Fruit fly (Drosophila melanogaster) whole organism, wandering third instar larva: ENCODE measurements around the gene arx.

Experiments used
- CG32264 ChIP-seq: fragments of 200-800 bp; sonication (Bioruptor generic); optimal IDR thresholded peaks from 2 replicates; lab custom pipeline; 2016; ENCODE audit warnings: missing biosample characterization, missing genetic modification characterization
- CG9705 ChIP-seq: fragments of 200-800 bp; sonication (Bioruptor generic); optimal IDR thresholded peaks from 2 replicates; lab custom pipeline; 2018; ENCODE audit warnings: missing biosample characterization, mild to moderate bottlenecking, missing genetic modification characterization
- CrebA ChIP-seq: fragments of 200-800 bp; sonication (Bioruptor generic); optimal IDR thresholded peaks from 2 replicates; lab custom pipeline; 2016; ENCODE audit warnings: missing biosample characterization, mild to moderate bottlenecking, missing genetic modification characterization, borderline replicate concordance
- Dfd ChIP-seq: fragments of >200 bp; optimal IDR thresholded peaks from 2 replicates; lab custom pipeline; 2017; ENCODE audit warnings: missing biosample characterization, missing genetic modification characterization
- Dif ChIP-seq: fragments of 200-275, 200-300 bp; sonication (Bioruptor generic); optimal IDR thresholded peaks from 2 replicates; lab custom pipeline; 2018; ENCODE audit warnings: missing biosample characterization, missing genetic modification characterization; ENCODE audit not compliant: partially characterized antibody
- HLH106 ChIP-seq: fragments of 200-800 bp; optimal IDR thresholded peaks from 3 replicates; lab custom pipeline; 2019; ENCODE audit warnings: missing biosample characterization, mild to moderate bottlenecking, missing genetic modification characterization, moderate library complexity
- Hnf4 ChIP-seq: fragments of 200-800 bp; sonication (Bioruptor generic); optimal IDR thresholded peaks from 2 replicates; lab custom pipeline; 2016; ENCODE audit warnings: missing biosample characterization, mild to moderate bottlenecking, missing genetic modification characterization
- Hr78 ChIP-seq: fragments of >200 bp; optimal IDR thresholded peaks from 2 replicates; lab custom pipeline; 2017; ENCODE audit warnings: missing biosample characterization, missing genetic modification characterization
- Hr83 ChIP-seq: fragments of 200-300 bp; sonication (Bioruptor generic); optimal IDR thresholded peaks from 2 replicates; lab custom pipeline; 2016; ENCODE audit warnings: missing biosample characterization, mild to moderate bottlenecking, missing genetic modification characterization, moderate library complexity; ENCODE audit not compliant: poor library complexity, severe bottlenecking
- Jra ChIP-seq: sonication (Bioruptor generic); optimal IDR thresholded peaks from 2 replicates; lab custom pipeline; 2016; ENCODE audit warnings: missing biosample characterization, missing genetic modification characterization
- Mio ChIP-seq: sonication (Bioruptor generic); optimal IDR thresholded peaks from 2 replicates; lab custom pipeline; 2016; ENCODE audit warnings: missing biosample characterization, missing genetic modification characterization
- Myc ChIP-seq: fragments of >200 bp; optimal IDR thresholded peaks from 2 replicates; lab custom pipeline; 2017
- N ChIP-seq: fragments of >200 bp; optimal IDR thresholded peaks from 2 replicates; lab custom pipeline; 2018; ENCODE audit warnings: missing biosample characterization, missing external identifiers, missing genetic modification characterization
- OdsH ChIP-seq: fragments of 200-800 bp; sonication (Bioruptor generic); optimal IDR thresholded peaks from 2 replicates; lab custom pipeline; 2016; ENCODE audit warnings: missing biosample characterization, mild to moderate bottlenecking, missing genetic modification characterization
- Rel ChIP-seq, 2 experiments: fragments of 200-800 bp; sonication (Bioruptor generic) in 1 of 2; optimal IDR thresholded peaks; 2 replicates in 1 of 2; 3 replicates in 1 of 2; lab custom pipeline; 2016 to 2019; ENCODE audit warnings: mild to moderate bottlenecking in 2 of 2, missing biosample characterization in 2 of 2, missing genetic modification characterization in 2 of 2, moderate library complexity in 1 of 2
- Sp1 ChIP-seq: fragments of 200-800 bp; sonication (Bioruptor generic); optimal IDR thresholded peaks from 3 replicates; lab custom pipeline; 2019; ENCODE audit warnings: missing biosample characterization, mild to moderate bottlenecking, missing genetic modification characterization, moderate library complexity
- Vsx2 ChIP-seq: fragments of 200-300, 225-300 bp; sonication (Bioruptor generic); optimal IDR thresholded peaks from 2 replicates; lab custom pipeline; 2018; ENCODE audit warnings: missing biosample characterization, missing genetic modification characterization; ENCODE audit not compliant: partially characterized antibody
- brk ChIP-seq: fragments of 200-800 bp; sonication (Bioruptor generic); optimal IDR thresholded peaks from 2 replicates; lab custom pipeline; 2016; ENCODE audit warnings: missing biosample characterization, mild to moderate bottlenecking, missing genetic modification characterization
- dl ChIP-seq, 2 experiments: fragments of 175-275, 200-275 bp in 1 of 2; fragments of 200-275 bp in 1 of 2; sonication (Bioruptor generic); optimal IDR thresholded peaks; lab custom pipeline; 2018; ENCODE audit warnings: mild to moderate bottlenecking in 2 of 2, missing biosample characterization in 2 of 2, missing genetic modification characterization in 2 of 2, moderate library complexity in 2 of 2; ENCODE audit not compliant: partially characterized antibody in 2 of 2, insufficient read depth in 1 of 2
- dmrt93B ChIP-seq: fragments of 200-800 bp; sonication (Bioruptor generic); optimal IDR thresholded peaks from 2 replicates; lab custom pipeline; 2018; ENCODE audit warnings: missing biosample characterization, mild to moderate bottlenecking, missing genetic modification characterization
- dsf ChIP-seq: sonication (Bioruptor generic); optimal IDR thresholded peaks from 2 replicates; lab custom pipeline; 2016; ENCODE audit warnings: missing biosample characterization, missing genetic modification characterization, borderline replicate concordance
- ey ChIP-seq: fragments of 200-800 bp; sonication (Bioruptor generic); optimal IDR thresholded peaks from 2 replicates; lab custom pipeline; 2016; ENCODE audit warnings: missing biosample characterization, missing genetic modification characterization
- foxo ChIP-seq, 2 experiments: fragments of 200-800 bp; sonication (Bioruptor generic); optimal IDR thresholded peaks; 2 replicates in 1 of 2; 3 replicates in 1 of 2; lab custom pipeline; 2016 to 2017; ENCODE audit warnings: missing biosample characterization in 2 of 2, missing genetic modification characterization in 2 of 2
- fru ChIP-seq: fragments of 200-800 bp; sonication (Bioruptor generic); optimal IDR thresholded peaks from 3 replicates; lab custom pipeline; 2016; ENCODE audit warnings: missing biosample characterization, mild to moderate bottlenecking, missing genetic modification characterization
- h ChIP-seq: fragments of 200-800 bp; sonication (Bioruptor generic); optimal IDR thresholded peaks from 3 replicates; lab custom pipeline; 2016; ENCODE audit warnings: missing biosample characterization, mild to moderate bottlenecking, missing genetic modification characterization
- lola ChIP-seq: fragments of >200 bp; optimal IDR thresholded peaks from 2 replicates; lab custom pipeline; 2017; ENCODE audit warnings: missing biosample characterization, missing genetic modification characterization
- pan ChIP-seq: fragments of >200 bp; optimal IDR thresholded peaks from 2 replicates; lab custom pipeline; 2017
- psq ChIP-seq: fragments of 200-800 bp; sonication (Bioruptor generic); optimal IDR thresholded peaks from 3 replicates; lab custom pipeline; 2017; ENCODE audit warnings: missing biosample characterization, mild to moderate bottlenecking, missing genetic modification characterization, moderate library complexity
- rgr ChIP-seq: fragments of 200-800 bp; sonication (Bioruptor generic); optimal IDR thresholded peaks from 3 replicates; lab custom pipeline; 2016; ENCODE audit warnings: missing biosample characterization, mild to moderate bottlenecking, missing genetic modification characterization
- sv ChIP-seq: fragments of 200-800 bp; sonication (Bioruptor generic); optimal IDR thresholded peaks from 3 replicates; lab custom pipeline; 2016; ENCODE audit warnings: missing biosample characterization, missing genetic modification characterization
- tai ChIP-seq: sonication (Bioruptor generic); optimal IDR thresholded peaks from 2 replicates; lab custom pipeline; 2016; ENCODE audit warnings: missing biosample characterization, missing genetic modification characterization
- usp ChIP-seq: fragments of >200 bp; optimal IDR thresholded peaks from 2 replicates; lab custom pipeline; 2017; ENCODE audit warnings: missing biosample characterization, missing genetic modification characterization
- woc ChIP-seq: sonication (Bioruptor generic); optimal IDR thresholded peaks from 2 replicates; lab custom pipeline; 2016; ENCODE audit warnings: missing biosample characterization, mild to moderate bottlenecking, missing genetic modification characterization

arx gene

DNA sequence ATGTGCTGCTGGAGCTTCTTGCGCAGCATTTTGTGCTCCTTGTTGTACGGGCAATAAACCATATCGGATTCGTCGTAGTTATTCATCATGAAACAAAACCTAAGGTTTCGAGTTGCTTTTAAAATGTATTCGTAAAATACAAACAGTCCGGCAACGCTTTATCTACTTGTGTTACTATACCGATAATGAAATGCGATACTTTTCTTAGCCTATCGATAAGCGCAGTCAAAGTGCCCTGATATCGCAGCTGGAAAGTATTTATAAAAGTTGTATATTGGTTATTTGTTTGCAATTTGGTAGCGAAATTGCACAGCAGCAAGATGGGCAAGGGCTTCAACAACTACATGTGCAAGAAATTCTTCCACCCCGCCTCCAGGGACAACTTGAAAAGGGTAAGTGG, at the start of gene arx, which contains the start of gene CG6843:
Gene arx (minus strand): TSS at position 144 of the 400 bp plus-strand sequence.
Gene CG6843 (plus strand): TSS at position 184 of the 400 bp plus-strand sequence.
- TF ChIP-seq Rel (GFP tag; optimal IDR thresholded peaks at IDR 0.05; lab: Kevin White, UChicago) (no peak), Rel (tag; optimal IDR thresholded peaks at IDR 0.05; lab: Kevin White, UChicago) (peak; percentile 91), Hr83 (GFP tag; lab: Kevin White, UChicago) (peak; percentile 33), Dif (no peak), sv (GFP tag; lab: Kevin White, UChicago) (no peak), rgr (GFP tag; lab: Kevin White, UChicago) (peak; percentile 22), psq (GFP tag; lab: Kevin White, UChicago) (peak; percentile 54), fru (GFP tag; lab: Kevin White, UChicago) (peak; percentile 35)

DNA sequence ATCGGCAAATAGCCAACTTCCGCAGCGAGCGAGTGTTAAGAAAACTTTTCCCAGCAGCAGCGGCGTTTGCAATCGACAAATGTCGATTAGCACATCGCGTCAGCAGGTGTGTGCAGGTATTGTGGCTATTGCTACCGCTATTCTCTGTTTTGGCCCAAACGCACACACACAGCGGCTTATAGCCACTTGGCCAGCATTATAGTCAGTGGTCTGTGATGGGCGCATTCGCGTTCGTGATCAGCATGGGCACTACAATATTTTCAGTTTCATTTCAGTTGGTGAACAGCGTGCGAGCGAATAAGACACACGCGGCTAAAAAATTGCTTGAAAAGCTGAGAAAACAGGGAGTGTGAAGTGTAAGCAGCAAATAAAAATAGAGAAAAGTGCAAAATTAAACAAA, 49.0 kb upstream of the arx start, which contains the start of gene CG6836:
Gene CG6836 (plus strand): TSS at position 271 of the 400 bp plus-strand sequence.
- TF ChIP-seq h (no peak), Sp1 (no peak), CrebA (GFP tag; lab: Kevin White, UChicago) (no peak), psq (GFP tag; lab: Kevin White, UChicago) (no peak), Hnf4 (GFP tag; lab: Kevin White, UChicago) (no peak), Vsx2 (GFP tag; lab: Kevin White, UChicago) (no peak), brk (GFP tag; lab: Kevin White, UChicago) (no peak), dsf (GFP tag; lab: Kevin White, UChicago) (no peak), Dfd (GFP tag; lab: Kevin White, UChicago) (no peak), lola (GFP tag; lab: Kevin White, UChicago) (no peak), dl (GFP tag; optimal IDR thresholded peaks at IDR 0.05; lab: Kevin White, UChicago; ENCODE audit: insufficient read depth in 1 of 2, partially characterized antibody in 2 of 2) (no peak), CG9705 (GFP tag; lab: Kevin White, UChicago) (no peak), usp (GFP tag; lab: Kevin White, UChicago) (no peak), tai (GFP tag; lab: Kevin White, UChicago) (no peak), Dif (no peak), ey (GFP tag; lab: Kevin White, UChicago) (no peak), OdsH (no peak), Jra (GFP tag; lab: Kevin White, UChicago) (no peak), N (GFP tag; lab: Kevin White, UChicago) (no peak), CG32264 (GFP tag; lab: Kevin White, UChicago) (no peak)

DNA sequence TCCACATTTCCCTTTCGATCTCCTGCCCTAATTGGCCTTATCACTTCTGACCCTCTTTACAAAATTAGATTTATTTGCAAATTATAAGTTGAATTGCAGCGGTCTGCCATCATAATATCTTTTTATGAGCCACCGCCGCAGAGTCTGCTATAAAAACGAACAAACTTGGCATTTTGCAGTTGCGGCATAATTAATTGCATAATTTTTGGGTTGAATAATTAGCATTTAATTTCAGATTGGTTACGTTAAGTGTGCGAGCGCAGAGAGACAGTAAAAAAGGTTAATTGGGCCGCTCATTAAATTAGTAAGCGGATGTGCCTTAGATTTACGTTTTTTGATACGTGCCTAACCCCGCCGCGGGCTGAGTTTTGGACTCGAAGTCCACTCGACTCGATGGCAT, 47.8 kb upstream of the arx start:
- peak; percentile 75 for TF ChIP-seq Myc (lab: Kevin White, UChicago)
- TF ChIP-seq Jra (GFP tag; lab: Kevin White, UChicago), result no peak
- TF ChIP-seq tai (GFP tag; lab: Kevin White, UChicago), result no peak
- no peak for TF ChIP-seq Hnf4 (GFP tag; lab: Kevin White, UChicago)
- TF ChIP-seq Hr78, result no peak
- peak; percentile 34 for TF ChIP-seq N (GFP tag; lab: Kevin White, UChicago)
- no peak for TF ChIP-seq CrebA (GFP tag; lab: Kevin White, UChicago)
- no peak for TF ChIP-seq Rel (GFP tag; optimal IDR thresholded peaks at IDR 0.05; lab: Kevin White, UChicago)
- TF ChIP-seq Rel (tag; optimal IDR thresholded peaks at IDR 0.05; lab: Kevin White, UChicago), result no peak
- peak; percentile 14 for TF ChIP-seq Dif
- TF ChIP-seq sv (GFP tag; lab: Kevin White, UChicago), result no peak
- no peak for TF ChIP-seq pan (lab: Kevin White, UChicago)
- TF ChIP-seq brk (GFP tag; lab: Kevin White, UChicago), result no peak
- no peak for TF ChIP-seq HLH106 (tag; lab: Kevin White, UChicago)
- TF ChIP-seq Vsx2 (GFP tag; lab: Kevin White, UChicago), result peak; percentile 73

DNA sequence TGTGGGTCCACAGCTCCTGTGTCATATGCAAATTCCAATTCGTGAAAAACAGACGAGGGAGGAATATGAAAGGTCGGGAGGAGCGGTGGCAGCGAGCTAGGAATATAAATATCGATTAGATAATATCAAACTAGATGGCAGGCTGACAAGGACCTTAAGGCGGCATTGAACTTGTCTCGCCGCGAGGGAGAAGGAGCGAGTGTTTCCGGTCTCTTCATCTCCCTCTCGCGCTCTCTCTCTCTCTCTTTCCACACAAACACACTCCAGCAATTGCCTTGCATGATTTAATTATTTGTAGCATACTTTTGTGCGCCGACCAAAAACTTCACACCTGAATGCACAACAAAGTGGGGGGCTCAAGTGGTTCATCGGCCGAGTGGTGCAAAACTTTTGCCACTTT, 45.6 kb upstream of the arx start:
- peak; percentile 40 for TF ChIP-seq dmrt93B
- TF ChIP-seq CrebA (GFP tag; lab: Kevin White, UChicago), result no peak
- TF ChIP-seq Myc (lab: Kevin White, UChicago), result peak; percentile 9
- TF ChIP-seq, all 38 proteins: peak for 2

DNA sequence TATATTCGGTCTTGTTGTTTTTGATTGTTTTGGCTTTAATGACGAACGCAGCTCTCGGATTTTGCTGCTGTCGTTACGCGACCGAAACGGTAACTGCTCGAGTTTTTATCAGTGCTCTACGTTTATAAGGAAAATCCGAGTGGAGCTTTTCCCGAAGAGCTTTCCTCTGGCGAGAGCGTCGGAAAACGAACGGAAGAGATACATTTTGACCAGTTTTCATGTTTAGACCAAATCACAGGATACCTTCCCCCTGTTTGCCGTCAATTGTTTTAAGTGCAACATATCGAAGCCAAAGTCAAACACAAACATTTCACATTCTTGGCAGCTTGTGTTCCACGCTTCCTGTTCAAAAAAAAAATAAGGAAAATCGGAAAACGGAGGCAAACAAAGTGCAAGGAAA, 44.6 kb upstream of the arx start, which contains the start of gene CG32204:
Gene CG32204 (minus strand): TSS at position 101 of the 400 bp plus-strand sequence.
- TF ChIP-seq foxo (GFP tag; optimal IDR thresholded peaks at IDR 0.05; lab: Kevin White, UChicago) (no peak), CG9705 (GFP tag; lab: Kevin White, UChicago) (no peak), Dfd (GFP tag; lab: Kevin White, UChicago) (no peak), Myc (lab: Kevin White, UChicago) (no peak), Mio (no peak), h (no peak), sv (GFP tag; lab: Kevin White, UChicago) (no peak), Dif (no peak), Jra (GFP tag; lab: Kevin White, UChicago) (no peak), pan (lab: Kevin White, UChicago) (no peak), OdsH (no peak), dsf (GFP tag; lab: Kevin White, UChicago) (no peak), Hr83 (GFP tag; lab: Kevin White, UChicago) (no peak), woc (no peak), brk (GFP tag; lab: Kevin White, UChicago) (no peak), CG32264 (GFP tag; lab: Kevin White, UChicago) (no peak), Hnf4 (GFP tag; lab: Kevin White, UChicago) (no peak)
